Fruit fly (Drosophila melanogaster): ENCODE measurements around the gene RpL36A.
A peak's percentile ranks its signal among the peaks of the same experiment; 100 is the strongest.

dm6 chr2L:8000578-8001040 lies 42.1 kb downstream of the RpL36A start:
- TF ChIP-seq dsf (GFP tag; optimal IDR thresholded peaks at IDR 0.05; ENCODE audit: borderline replicate concordance) (no peak), Hr83 (GFP tag; optimal IDR thresholded peaks at IDR 0.05; ENCODE audit: poor library complexity, severe bottlenecking) (no peak), Hnf4 (GFP tag; optimal IDR thresholded peaks at IDR 0.05) (peak; percentile 85), ey (GFP tag; optimal IDR thresholded peaks at IDR 0.05) (peak; percentile 92), N (GFP tag; optimal IDR thresholded peaks at IDR 0.05) (no peak), Dif (GFP tag; optimal IDR thresholded peaks at IDR 0.05; ENCODE audit: partially characterized antibody) (no peak), psq (GFP tag; optimal IDR thresholded peaks at IDR 0.05) (peak; percentile 86)

Data from whole organism, wandering third instar larva.